Fruit fly (Drosophila melanogaster) whole organism, embryonic: ENCODE results near the gene CG9503.

Experiments used
- Atf6 ChIP-seq: fragments of 200-800 bp; sonication (Bioruptor generic); IDR thresholded peaks from 2 replicates; pipeline ENCODE4 v1.3.6; 2022; ENCODE audit warnings: missing biosample characterization, missing genetic modification characterization
- Awh ChIP-seq: fragments of 200-800 bp; sonication (Bioruptor generic); IDR thresholded peaks from 2 replicates; pipeline ENCODE4, ENCODE4 v1.3.6; 2022; ENCODE audit warnings: missing biosample characterization, missing genetic modification characterization
- Blimp-1 ChIP-seq: fragments of 200-800 bp; sonication (Bioruptor generic); optimal IDR thresholded peaks from 3 replicates; lab custom pipeline; 2018; ENCODE audit warnings: missing biosample characterization, missing genetic modification characterization, mild to moderate bottlenecking, moderate library complexity, missing genetic modification reagents
- CG10979 ChIP-seq: fragments of 200-800 bp; sonication (Bioruptor generic); optimal IDR thresholded peaks from 2 replicates; lab custom pipeline; 2018; ENCODE audit warnings: missing biosample characterization, mild to moderate bottlenecking, missing genetic modification characterization, moderate library complexity
- CG14860 ChIP-seq: fragments of 200-800 bp; sonication (Bioruptor generic); IDR thresholded peaks from 3 replicates; pipeline ENCODE4 v1.3.6; 2022; ENCODE audit warnings: missing biosample characterization, missing genetic modification characterization; ENCODE audit not compliant: partially characterized antibody
- CG16863 ChIP-seq: fragments of 200-800 bp; sonication (Bioruptor generic); optimal IDR thresholded peaks from 3 replicates; lab custom pipeline; 2016; ENCODE audit warnings: missing biosample characterization, missing genetic modification characterization
- CG18262 ChIP-seq: fragments of 200-800 bp; optimal IDR thresholded peaks from 3 replicates; lab custom pipeline; 2019; ENCODE audit warnings: missing biosample characterization, mild to moderate bottlenecking, missing genetic modification characterization, moderate library complexity
- CG18476 ChIP-seq: fragments of 200-800 bp; sonication (Bioruptor generic); optimal IDR thresholded peaks from 2 replicates; lab custom pipeline; 2016; ENCODE audit warnings: missing biosample characterization, mild to moderate bottlenecking, missing genetic modification characterization
- CG2678 ChIP-seq: fragments of 200-800 bp; sonication (Bioruptor generic); optimal IDR thresholded peaks from 3 replicates; lab custom pipeline; 2019; ENCODE audit warnings: missing biosample characterization, mild to moderate bottlenecking, missing genetic modification characterization, moderate library complexity
- CG2889 ChIP-seq: fragments of 200-800 bp; sonication (Bioruptor generic); IDR thresholded peaks from 3 replicates; pipeline ENCODE4 v1.3.6; 2022; ENCODE audit warnings: missing biosample characterization, missing genetic modification characterization
- CG32772 ChIP-seq: fragments of 200-800 bp; sonication (Bioruptor generic); IDR thresholded peaks from 2 replicates; pipeline ENCODE4 v1.3.6; 2022; ENCODE audit warnings: missing biosample characterization, missing genetic modification characterization
- CG34376 ChIP-seq: fragments of 200-800 bp; sonication (Bioruptor generic); optimal IDR thresholded peaks from 2 replicates; lab custom pipeline; 2018; ENCODE audit warnings: missing biosample characterization, mild to moderate bottlenecking, missing genetic modification characterization
- CG34422 ChIP-seq: fragments of 200-800 bp; sonication (Bioruptor generic); IDR thresholded peaks from 3 replicates; pipeline ENCODE4 v1.3.6; 2022; ENCODE audit warnings: missing biosample characterization, missing genetic modification characterization
- CG4707 ChIP-seq: fragments of 200-800 bp; sonication (Bioruptor generic); optimal IDR thresholded peaks from 2 replicates; lab custom pipeline; 2018; ENCODE audit warnings: missing biosample characterization, mild to moderate bottlenecking, missing genetic modification characterization, moderate library complexity
- CG5245 ChIP-seq: fragments of 200-800 bp; sonication (Bioruptor generic); optimal IDR thresholded peaks from 3 replicates; lab custom pipeline; 2016; ENCODE audit warnings: missing biosample characterization, missing genetic modification characterization
- CG6272 ChIP-seq: fragments of 200-800 bp; sonication (Bioruptor generic); IDR thresholded peaks from 2 replicates; pipeline ENCODE4 v1.3.6; 2022; ENCODE audit warnings: missing biosample characterization, missing genetic modification characterization
- CG6791 ChIP-seq: fragments of 200-800 bp; sonication (Bioruptor generic); IDR thresholded peaks from 3 replicates; pipeline ENCODE4 v1.3.6; 2022; ENCODE audit warnings: missing biosample characterization, missing genetic modification characterization; ENCODE audit not compliant: partially characterized antibody
- CG7786 ChIP-seq: fragments of 200-800 bp; sonication (Bioruptor generic); optimal IDR thresholded peaks from 2 replicates; lab custom pipeline; 2016; ENCODE audit warnings: missing biosample characterization, missing genetic modification characterization
- CG8924 ChIP-seq: fragments of 200-800 bp; optimal IDR thresholded peaks from 3 replicates; lab custom pipeline; 2019; ENCODE audit warnings: missing biosample characterization, mild to moderate bottlenecking, missing genetic modification characterization, moderate library complexity
- Ets65A ChIP-seq: fragments of 200-800 bp; sonication (Bioruptor generic); peaks from one replicate; lab custom pipeline; 2016; ENCODE audit warnings: missing biosample characterization, missing genetic modification characterization
- Fer3 ChIP-seq: fragments of 200-800 bp; sonication (Bioruptor generic); optimal IDR thresholded peaks from 2 replicates; lab custom pipeline; 2018; ENCODE audit warnings: missing biosample characterization, mild to moderate bottlenecking, missing genetic modification characterization, moderate library complexity
- HLH54F ChIP-seq: fragments of 200-800 bp; sonication (Bioruptor generic); optimal IDR thresholded peaks from 3 replicates; lab custom pipeline; 2016; ENCODE audit warnings: missing biosample characterization, missing genetic modification characterization
- HmgZ ChIP-seq: fragments of 200-800 bp; sonication (Bioruptor generic); optimal IDR thresholded peaks from 2 replicates; lab custom pipeline; 2018; ENCODE audit warnings: missing biosample characterization, mild to moderate bottlenecking, missing genetic modification characterization
- MESR4 ChIP-seq: fragments of 200-800 bp; sonication (Bioruptor generic); optimal IDR thresholded peaks from 2 replicates; lab custom pipeline; 2018; ENCODE audit warnings: missing biosample characterization, mild to moderate bottlenecking, missing genetic modification characterization, moderate library complexity
- MTF-1 ChIP-seq: fragments of 200-800 bp; sonication (Bioruptor generic); optimal IDR thresholded peaks from 2 replicates; lab custom pipeline; 2018; ENCODE audit warnings: missing biosample characterization, mild to moderate bottlenecking, missing genetic modification characterization, borderline replicate concordance
- Med ChIP-seq: fragments of 200-800 bp; sonication (Bioruptor generic); peaks from one replicate; lab custom pipeline; 2016; ENCODE audit warnings: missing biosample characterization, missing genetic modification characterization, mild to moderate bottlenecking, inconsistent platforms, moderate library complexity
- Nf-YA ChIP-seq: fragments of 200-800 bp; sonication (Bioruptor generic); IDR thresholded peaks from 2 replicates; pipeline ENCODE4 v1.3.6; 2022; ENCODE audit warnings: missing biosample characterization, missing genetic modification characterization
- Opbp ChIP-seq: fragments of 200-800 bp; sonication (Bioruptor generic); IDR thresholded peaks from 3 replicates; pipeline ENCODE4 v1.3.6; 2022; ENCODE audit warnings: missing biosample characterization, missing genetic modification characterization; ENCODE audit not compliant: partially characterized antibody
- PHDP ChIP-seq: fragments of 200-800 bp; sonication (Bioruptor generic); optimal IDR thresholded peaks from 3 replicates; lab custom pipeline; 2018; ENCODE audit warnings: missing biosample characterization, mild to moderate bottlenecking, missing genetic modification characterization, moderate library complexity
- Rx ChIP-seq: fragments of 200-800 bp; sonication (Bioruptor generic); IDR thresholded peaks from 2 replicates; pipeline ENCODE4 v1.3.6; 2022; ENCODE audit warnings: missing biosample characterization, missing genetic modification characterization
- Trl ChIP-seq, 3 experiments: fragments of >200 bp in 2 of 3; fragments of 200-800 bp in 1 of 3; sonication (Bioruptor generic) in 1 of 3; optimal IDR thresholded peaks; 2 replicates in 1 of 3; 3 replicates in 2 of 3; lab custom pipeline; 2016 to 2017; ENCODE audit warnings: missing biosample characterization in 1 of 3, missing genetic modification characterization in 1 of 3
- az2 ChIP-seq: fragments of 200-800 bp; sonication (Bioruptor generic); optimal IDR thresholded peaks from 3 replicates; lab custom pipeline; 2016; ENCODE audit warnings: missing biosample characterization, missing genetic modification characterization
- bbx ChIP-seq: fragments of 200-800 bp; sonication (Bioruptor generic); IDR thresholded peaks from 2 replicates; pipeline ENCODE4 v1.3.6; 2022; ENCODE audit warnings: missing biosample characterization, missing genetic modification characterization; ENCODE audit not compliant: partially characterized antibody
- bigmax ChIP-seq: fragments of 200-800 bp; sonication (Bioruptor generic); optimal IDR thresholded peaks from 2 replicates; lab custom pipeline; 2018; ENCODE audit warnings: missing biosample characterization, mild to moderate bottlenecking, missing genetic modification characterization
- cad ChIP-seq: fragments of >200 bp; optimal IDR thresholded peaks from 2 replicates; lab custom pipeline; 2017; ENCODE audit warnings: missing biosample characterization, missing genetic modification characterization
- chinmo ChIP-seq: fragments of 200-800 bp; sonication (Bioruptor generic); IDR thresholded peaks from 4 replicates; pipeline ENCODE4 v1.3.6; 2022; ENCODE audit warnings: missing biosample characterization, missing genetic modification characterization; ENCODE audit not compliant: partially characterized antibody
- disco-r ChIP-seq: fragments of 200-800 bp; sonication (Bioruptor generic); optimal IDR thresholded peaks from 2 replicates; lab custom pipeline; 2016; ENCODE audit warnings: missing biosample characterization, missing genetic modification characterization
- esg ChIP-seq: fragments of 200-800 bp; sonication (Bioruptor generic); conservative IDR thresholded peaks from 2 replicates; pipeline ENCODE4 v1.3.6; 2022; ENCODE audit warnings: missing biosample characterization, missing genetic modification characterization
- eyg ChIP-seq: fragments of 200-800 bp; sonication (Bioruptor generic); optimal IDR thresholded peaks from 3 replicates; lab custom pipeline; 2016; ENCODE audit warnings: missing biosample characterization, missing genetic modification characterization
- kay ChIP-seq: fragments of 200-800 bp; sonication (Bioruptor generic); optimal IDR thresholded peaks from 2 replicates; lab custom pipeline; 2016; ENCODE audit warnings: missing biosample characterization, missing genetic modification characterization
- luna ChIP-seq: fragments of 200-800 bp; sonication (Bioruptor generic); optimal IDR thresholded peaks from 2 replicates; lab custom pipeline; 2016; ENCODE audit warnings: missing biosample characterization, missing genetic modification characterization
- pan ChIP-seq, 4 experiments: fragments of >200 bp in 3 of 4; fragments of 200-800 bp in 1 of 4; sonication (Bioruptor generic) in 1 of 4; optimal IDR thresholded peaks in 3 of 4; IDR thresholded peaks in 1 of 4; 2 replicates each; pipeline versions ENCODE4 v1.3.6 to Lab custom; 2017 to 2022; ENCODE audit warnings: missing biosample characterization in 2 of 4, missing genetic modification characterization in 2 of 4, mixed read lengths in 1 of 4
- pfk ChIP-seq: fragments of 200-800 bp; sonication (Bioruptor generic); optimal IDR thresholded peaks from 2 replicates; lab custom pipeline; 2018; ENCODE audit warnings: missing biosample characterization, mild to moderate bottlenecking, missing genetic modification characterization, moderate library complexity
- pnt ChIP-seq: fragments of 200-800 bp; sonication (Bioruptor generic); optimal IDR thresholded peaks from 3 replicates; lab custom pipeline; 2016; ENCODE audit warnings: missing biosample characterization, missing genetic modification characterization
- rib ChIP-seq: fragments of 200-800 bp; sonication (Bioruptor generic); IDR thresholded peaks from 2 replicates; pipeline ENCODE4 v1.3.6; 2022; ENCODE audit warnings: missing biosample characterization, missing genetic modification characterization
- slp2 ChIP-seq: fragments of 200-800 bp; sonication (Bioruptor generic); optimal IDR thresholded peaks from 2 replicates; lab custom pipeline; 2016; ENCODE audit warnings: missing biosample characterization, missing genetic modification characterization
- sob ChIP-seq: fragments of 200-800 bp; sonication (Bioruptor generic); IDR thresholded peaks from 2 replicates; pipeline ENCODE4 v1.3.6; 2022; ENCODE audit warnings: missing biosample characterization, missing genetic modification characterization
- sqz ChIP-seq: fragments of 200-800 bp; sonication (Bioruptor generic); optimal IDR thresholded peaks from 3 replicates; lab custom pipeline; 2018; ENCODE audit warnings: missing biosample characterization, mild to moderate bottlenecking, missing genetic modification characterization
- twi ChIP-seq: fragments of 200-800 bp; optimal IDR thresholded peaks from 2 replicates; lab custom pipeline; 2019; ENCODE audit warnings: missing biosample characterization, mild to moderate bottlenecking, missing genetic modification characterization, moderate library complexity

The CG9503 gene

DNA sequence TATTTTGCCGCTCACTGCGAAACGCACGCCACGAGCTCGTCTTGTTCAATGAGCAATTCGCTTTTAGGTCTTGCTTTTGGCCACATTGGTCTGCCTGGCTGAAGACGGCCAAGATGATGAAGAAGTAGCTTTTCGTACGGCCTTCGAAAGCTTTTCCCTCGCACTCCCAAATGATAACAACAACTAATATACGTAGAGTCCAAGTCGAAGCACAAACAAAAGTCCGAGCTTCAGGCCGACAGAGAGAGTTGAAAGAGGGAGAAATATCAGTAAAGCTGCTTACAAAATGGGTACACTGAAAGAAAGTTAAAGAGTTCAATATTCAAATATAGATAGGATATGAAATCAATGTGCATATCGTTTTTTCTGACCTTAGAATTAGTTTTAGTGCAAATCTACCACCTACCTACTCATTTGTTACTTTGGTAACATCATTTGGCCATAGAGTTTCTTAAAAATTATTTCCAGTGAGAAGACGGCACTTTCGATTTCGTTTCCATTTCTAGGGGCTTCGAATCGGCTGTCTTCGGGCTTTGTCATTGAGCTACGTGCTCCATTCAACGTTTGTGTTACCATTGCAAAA, 40.7 kb downstream of the CG9503 start, which contains the start of the genes CG45064 and CG45065 (continued):
- TF ChIP-seq CG18262 (tag; lab: Kevin White, UChicago) = peak; percentile 87
- peak; percentile 97 for TF ChIP-seq Med (GFP tag; lab: Kevin White, UChicago)
- no peak for TF ChIP-seq luna (GFP tag; lab: Kevin White, UChicago)
- TF ChIP-seq disco-r (GFP tag; lab: Kevin White, UChicago) = peak; percentile 60
- TF ChIP-seq Blimp-1 (GFP tag; lab: Kevin White, UChicago) = peak; percentile 100
- peak; percentile 65 for TF ChIP-seq Fer3 (tag; lab: Kevin White, UChicago)
- TF ChIP-seq bbx (GFP tag; lab: Robert Waterston, UW) = no peak
- TF ChIP-seq CG6791 (GFP tag; lab: Robert Waterston, UW) = no peak
- TF ChIP-seq CG34376 (GFP tag; lab: Kevin White, UChicago) = no peak
- no peak for TF ChIP-seq chinmo (GFP tag; lab: Robert Waterston, UW)
- TF ChIP-seq CG7786 (GFP tag; lab: Kevin White, UChicago) = peak; percentile 67
- TF ChIP-seq twi (tag; lab: Kevin White, UChicago) = peak; percentile 61
- peak; percentile 72; the same call in 1 of the 2 replicates for TF ChIP-seq Atf6 (GFP tag; lab: Robert Waterston, UW)
- peak; percentile 96 for TF ChIP-seq Ets65A (GFP tag; lab: Kevin White, UChicago)
- no peak for TF ChIP-seq MESR4 (GFP tag; lab: Kevin White, UChicago)
- TF ChIP-seq CG2889 = 0 out of 3 replicates have a peak, but pooled peaks have one; percentile 57
- TF ChIP-seq CG16863 (GFP tag; lab: Kevin White, UChicago) = peak; percentile 78
- no peak for TF ChIP-seq bigmax (GFP tag; lab: Kevin White, UChicago)
- peak; percentile 75 for TF ChIP-seq sob (GFP tag; lab: Robert Waterston, UW)
- TF ChIP-seq PHDP (tag; lab: Kevin White, UChicago) = peak; percentile 84
- TF ChIP-seq CG6272 (GFP tag; lab: Robert Waterston, UW) = peak; percentile 48
- peak; percentile 81 for TF ChIP-seq CG5245 (GFP tag; lab: Kevin White, UChicago)
- peak; percentile 93 for TF ChIP-seq CG2678 (tag; lab: Kevin White, UChicago)
- no peak for TF ChIP-seq Trl (optimal IDR thresholded peaks at IDR 0.05; lab: Kevin White, UChicago)
- peak; percentile 79 for TF ChIP-seq Trl (GFP tag; optimal IDR thresholded peaks at IDR 0.05; lab: Kevin White, UChicago)
- TF ChIP-seq CG10979 = peak; percentile 87
- peak; percentile 93 for TF ChIP-seq Awh (GFP tag; lab: Robert Waterston, UW)
- TF ChIP-seq HmgZ (tag; lab: Kevin White, UChicago) = peak; percentile 61
- TF ChIP-seq cad (GFP tag; lab: Kevin White, UChicago) = no peak
- TF ChIP-seq CG8924 (tag; lab: Kevin White, UChicago) = peak; percentile 88
- peak; percentile 83 for TF ChIP-seq CG32772 (GFP tag; lab: Robert Waterston, UW)
- TF ChIP-seq HLH54F (GFP tag; lab: Kevin White, UChicago) = peak; percentile 81
- peak; percentile 84 for TF ChIP-seq esg (GFP tag; lab: Robert Waterston, UW)
- peak; percentile 78 for TF ChIP-seq CG4707 (GFP tag; lab: Kevin White, UChicago)
- peak; percentile 81 for TF ChIP-seq Nf-YA (GFP tag; lab: Robert Waterston, UW)
- peak; percentile 62 for TF ChIP-seq MTF-1 (GFP tag; lab: Kevin White, UChicago)
- no peak for TF ChIP-seq Opbp (GFP tag; lab: Robert Waterston, UW)
- peak; percentile 88 for TF ChIP-seq Rx
- TF ChIP-seq pnt (GFP tag; lab: Kevin White, UChicago) = peak; percentile 85
- peak; percentile 52 for TF ChIP-seq eyg
- peak; percentile 59 for TF ChIP-seq kay (GFP tag; lab: Kevin White, UChicago)
- no peak for TF ChIP-seq pfk
- TF ChIP-seq CG14860 (GFP tag; lab: Robert Waterston, UW) = no peak
- peak; percentile 81 for TF ChIP-seq az2 (GFP tag; lab: Kevin White, UChicago)
- peak; percentile 80 for TF ChIP-seq slp2 (GFP tag; lab: Kevin White, UChicago)
- TF ChIP-seq rib = no peak
- TF ChIP-seq CG34422 = no peak
- no peak for TF ChIP-seq pan (optimal IDR thresholded peaks at IDR 0.05; lab: Kevin White, UChicago)
- TF ChIP-seq pan (GFP tag; optimal IDR thresholded peaks at IDR 0.05 in 1 of 2, IDR thresholded peaks at IDR 0.05 in 1 of 2) = peak in 1 of 2 experiments; percentile 79
- TF ChIP-seq sqz (GFP tag; lab: Kevin White, UChicago) = peak; percentile 71
- TF ChIP-seq CG18476 (GFP tag; lab: Kevin White, UChicago) = peak; percentile 67
